Worm (Caenorhabditis elegans): Measurements from ENCODE around the gene H03G16.5.

DNA sequence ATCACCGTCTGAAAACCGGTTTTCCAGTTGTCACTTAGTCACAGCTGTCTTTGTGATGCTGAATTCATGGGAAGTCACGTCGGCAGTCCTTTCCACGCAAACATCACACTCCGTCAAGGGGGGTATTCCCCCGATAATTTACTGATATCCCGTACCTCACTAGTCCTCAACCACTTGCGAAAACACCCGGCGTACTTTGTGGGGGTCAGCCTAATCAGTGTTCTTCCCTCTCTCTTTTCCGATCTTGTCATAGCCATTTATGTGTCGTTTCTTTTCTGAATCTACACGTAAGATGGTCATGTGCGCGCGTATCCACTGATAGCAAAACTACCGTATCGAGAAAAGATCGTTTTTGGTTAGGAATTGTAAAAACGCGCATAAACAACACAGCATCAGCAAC lies 22.8 kb upstream of the H03G16.5 start:
- no peak for TF ChIP-seq mec-3 (tag; optimal IDR thresholded peaks at IDR 0.05; ENCODE audit: borderline replicate concordance)
- no peak for TF ChIP-seq ceh-48 (tag; optimal IDR thresholded peaks at IDR 0.05)

Data from whole organism, late embryonic.